Worm (Caenorhabditis elegans) whole organism, early embryonic: ENCODE data around the gene ins-3.

Experiments
- B0310.2 ChIP-seq: sonication (generic microtip); optimal IDR thresholded peaks from 2 replicates; lab custom pipeline; 2016; ENCODE audit warnings: mild to moderate bottlenecking, missing genetic modification characterization, missing compliant biosample characterization
- F13C5.2 ChIP-seq: sonication (generic microtip); optimal IDR thresholded peaks from 2 replicates; lab custom pipeline; 2017; ENCODE audit warnings: mild to moderate bottlenecking, missing genetic modification characterization, inconsistent platforms, missing compliant biosample characterization
- aly-1 ChIP-seq: sonication (generic microtip); optimal IDR thresholded peaks from 2 replicates; lab custom pipeline; 2016; ENCODE audit warnings: missing genetic modification characterization, missing compliant biosample characterization
- ama-1 ChIP-seq: fragments of 150-350 bp; optimal IDR thresholded peaks from 2 replicates; lab custom pipeline; 2014
- ceh-13 ChIP-seq: fragments of 200-800 bp; sonication (Bioruptor generic); optimal IDR thresholded peaks from 2 replicates; lab custom pipeline; 2018; ENCODE audit warnings: mild to moderate bottlenecking, missing genetic modification characterization, missing compliant biosample characterization
- ets-7 ChIP-seq: sonication (generic microtip); optimal IDR thresholded peaks from 2 replicates; lab custom pipeline; 2016; ENCODE audit warnings: missing genotype, missing genetic modification characterization, missing compliant biosample characterization
- flt-1 ChIP-seq: fragments of 200-800 bp; sonication (Bioruptor generic); IDR thresholded peaks from 2 replicates; pipeline ENCODE4 v1.3.6; 2022; ENCODE audit warnings: missing genetic modification characterization, missing compliant biosample characterization
- hmg-4 ChIP-seq: fragments of 200-800 bp; sonication (Bioruptor generic); optimal IDR thresholded peaks from 2 replicates; lab custom pipeline; 2018; ENCODE audit warnings: mild to moderate bottlenecking, missing genetic modification characterization, missing compliant biosample characterization
- hnd-1 ChIP-seq: sonication (generic microtip); optimal IDR thresholded peaks from 2 replicates; lab custom pipeline; 2016; ENCODE audit warnings: missing genetic modification characterization, missing compliant biosample characterization
- scrt-1 ChIP-seq: fragments of 200-800 bp; sonication (Bioruptor generic); IDR thresholded peaks from 2 replicates; pipeline ENCODE4 v1.3.6; 2022; ENCODE audit warnings: missing genetic modification characterization, missing compliant biosample characterization
- sea-1 ChIP-seq: fragments of 200-800 bp; sonication (Bioruptor generic); conservative IDR thresholded peaks from 2 replicates; pipeline ENCODE4 v1.3.6; 2022; ENCODE audit warnings: missing genetic modification characterization, missing compliant biosample characterization
- tbx-11 ChIP-seq: fragments of 200-800 bp; sonication (Bioruptor generic); IDR thresholded peaks from 2 replicates; pipeline ENCODE4 v1.3.6; 2022; ENCODE audit warnings: missing genetic modification characterization, missing compliant biosample characterization
- tbx-37 ChIP-seq: fragments of 200-800 bp; sonication (Bioruptor generic); conservative IDR thresholded peaks from 2 replicates; pipeline ENCODE4 v1.3.6; 2022; ENCODE audit warnings: missing genetic modification reagents, missing genetic modification characterization, missing compliant biosample characterization

DNA sequence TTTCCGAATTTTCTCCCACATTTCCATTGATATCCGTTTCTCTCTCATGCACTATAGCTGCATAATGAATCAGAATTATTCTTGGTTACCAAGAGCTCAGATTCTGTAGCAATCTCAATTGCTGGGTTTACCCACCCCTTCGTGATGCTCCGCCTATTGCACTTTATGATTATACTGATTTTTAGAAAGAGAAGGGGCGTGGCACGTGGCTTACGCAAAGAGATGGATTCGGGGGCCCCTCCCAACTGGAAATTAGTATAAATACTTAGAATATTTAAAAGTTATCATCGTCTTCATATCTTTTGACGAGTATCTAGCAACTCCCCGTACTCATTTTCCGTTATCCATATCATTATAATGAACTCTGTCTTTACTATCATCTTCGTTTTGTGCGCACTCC lies 9.6 kb upstream of the ins-3 start, which contains the start of gene ins-6:
- no peak for TF ChIP-seq ets-7 (tag; lab: Kevin White, UChicago)
- no peak for TF ChIP-seq ama-1 (lab: Kevin White, UChicago)
- TF ChIP-seq scrt-1 (GFP tag; lab: Robert Waterston, UW) = no peak
- TF ChIP-seq aly-1 (tag; lab: Kevin White, UChicago) = no peak
- no peak for TF ChIP-seq hnd-1 (tag; lab: Kevin White, UChicago)
- no peak for TF ChIP-seq hmg-4
- TF ChIP-seq ceh-13 (GFP tag; lab: Kevin White, UChicago) = no peak
- no peak for TF ChIP-seq tbx-37
- no peak for TF ChIP-seq B0310.2 (tag; lab: Kevin White, UChicago)
- TF ChIP-seq tbx-11 (GFP tag; lab: Robert Waterston, UW) = no peak
- TF ChIP-seq F13C5.2 = no peak
- no peak for TF ChIP-seq sea-1 (GFP tag; lab: Robert Waterston, UW)
- no peak for TF ChIP-seq flt-1 (GFP tag; lab: Robert Waterston, UW)
